Fruit fly (Drosophila melanogaster): Measurements from ENCODE around the gene Mec2.

DNA sequence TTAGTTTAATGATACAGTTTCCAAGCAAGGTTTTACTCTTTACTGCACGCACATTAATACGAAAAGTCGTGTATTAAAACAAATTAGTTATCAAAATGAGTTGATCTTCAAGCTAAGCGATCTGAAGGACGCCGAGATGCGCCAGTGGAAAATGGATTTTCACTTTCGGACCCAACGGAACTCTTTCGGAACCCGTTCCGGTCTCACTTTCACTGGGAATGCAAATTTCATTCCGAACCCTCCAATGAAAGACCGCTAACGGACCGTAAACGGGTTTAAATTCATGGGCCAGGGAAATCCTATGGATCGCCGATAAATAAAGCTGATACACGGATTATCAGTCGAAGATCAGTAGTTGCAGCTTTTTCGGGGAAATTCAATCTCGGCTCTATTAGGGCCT lies 24.4 kb upstream of the Mec2 start:
- no peak for TF ChIP-seq pan (optimal IDR thresholded peaks at IDR 0.05)
- TF ChIP-seq usp (GFP tag; optimal IDR thresholded peaks at IDR 0.05) = no peak
- TF ChIP-seq jim (GFP tag; optimal IDR thresholded peaks at IDR 0.05) = no peak
- no peak for TF ChIP-seq br (GFP tag; optimal IDR thresholded peaks at IDR 0.05)
- no peak for TF ChIP-seq tai (GFP tag; optimal IDR thresholded peaks at IDR 0.05)
- no peak for TF ChIP-seq Hr78 (GFP tag; optimal IDR thresholded peaks at IDR 0.05)
- TF ChIP-seq Hr83 (GFP tag; optimal IDR thresholded peaks at IDR 0.05; ENCODE audit: poor library complexity, severe bottlenecking) = no peak
- TF ChIP-seq fru (GFP tag; optimal IDR thresholded peaks at IDR 0.05) = no peak
- TF ChIP-seq psq (GFP tag; optimal IDR thresholded peaks at IDR 0.05) = no peak
- no peak for TF ChIP-seq HLH106 (tag; optimal IDR thresholded peaks at IDR 0.05)
- TF ChIP-seq dl (GFP tag; optimal IDR thresholded peaks at IDR 0.05; ENCODE audit: insufficient read depth in 1 of 2, partially characterized antibody in 2 of 2) = no peak
- TF ChIP-seq dsf (GFP tag; optimal IDR thresholded peaks at IDR 0.05; ENCODE audit: borderline replicate concordance) = no peak
